Fruit fly (Drosophila melanogaster) whole organism, embryonic: ENCODE results near the gene waw.

Experiments
- Aef1 ChIP-seq: fragments of 200-800 bp; sonication (Bioruptor generic); IDR thresholded peaks from 3 replicates; pipeline ENCODE4 v1.3.6; 2022; ENCODE audit warnings: missing biosample characterization, missing genetic modification characterization
- CG10267 ChIP-seq: fragments of 200-800 bp; sonication (Bioruptor generic); optimal IDR thresholded peaks from 2 replicates; lab custom pipeline; 2018; ENCODE audit warnings: missing biosample characterization, mild to moderate bottlenecking, missing genetic modification characterization, moderate library complexity
- CG11456 ChIP-seq: fragments of 200-800 bp; sonication (Bioruptor generic); IDR thresholded peaks from 3 replicates; pipeline ENCODE4 v1.3.6; 2022; ENCODE audit warnings: missing biosample characterization, missing genetic modification characterization
- CG12659 ChIP-seq: fragments of 200-800 bp; sonication (Bioruptor generic); optimal IDR thresholded peaks from 3 replicates; lab custom pipeline; 2017; ENCODE audit warnings: mild to moderate bottlenecking, missing biosample characterization, missing genetic modification reagents, missing genetic modification characterization
- CG13296 ChIP-seq: fragments of 200-800 bp; sonication (Bioruptor generic); optimal IDR thresholded peaks from 3 replicates; lab custom pipeline; 2018; ENCODE audit warnings: missing biosample characterization, mild to moderate bottlenecking, missing genetic modification characterization
- CG13424 ChIP-seq: fragments of 200-800 bp; sonication (Bioruptor generic); optimal IDR thresholded peaks from 2 replicates; lab custom pipeline; 2019; ENCODE audit warnings: missing biosample characterization, mild to moderate bottlenecking, missing genetic modification characterization, moderate library complexity
- CG13894 ChIP-seq: fragments of 200-800 bp; sonication (Bioruptor generic); optimal IDR thresholded peaks from 3 replicates; lab custom pipeline; 2018; ENCODE audit warnings: missing biosample characterization, mild to moderate bottlenecking, missing genetic modification characterization, moderate library complexity
- CG14014 ChIP-seq: fragments of 200-800 bp; sonication (Bioruptor generic); IDR thresholded peaks from 2 replicates; pipeline ENCODE4 v1.3.6; 2022; ENCODE audit warnings: missing biosample characterization, missing genetic modification characterization
- CG14710 ChIP-seq: fragments of 200-800 bp; sonication (Bioruptor generic); optimal IDR thresholded peaks from 3 replicates; lab custom pipeline; 2019; ENCODE audit warnings: missing biosample characterization, mild to moderate bottlenecking, missing genetic modification characterization, moderate library complexity
- CG17186 ChIP-seq: fragments of 200-800 bp; sonication (Bioruptor generic); optimal IDR thresholded peaks from 3 replicates; lab custom pipeline; 2017; ENCODE audit warnings: missing biosample characterization, missing genetic modification reagents, missing genetic modification characterization
- CG17359 ChIP-seq: fragments of 200-800 bp; sonication (Bioruptor generic); optimal IDR thresholded peaks from 3 replicates; lab custom pipeline; 2018; ENCODE audit warnings: missing biosample characterization, mild to moderate bottlenecking, missing genetic modification characterization, moderate library complexity
- CG17829 ChIP-seq: fragments of 200-800 bp; optimal IDR thresholded peaks from 2 replicates; lab custom pipeline; 2019; ENCODE audit warnings: missing biosample characterization, mild to moderate bottlenecking, missing genetic modification characterization, moderate library complexity
- CG18011 ChIP-seq: fragments of 200-800 bp; sonication (Bioruptor generic); optimal IDR thresholded peaks from 2 replicates; lab custom pipeline; 2017; ENCODE audit warnings: missing biosample characterization, missing genetic modification characterization, mild to moderate bottlenecking, moderate library complexity, missing genotype
- CG18476 ChIP-seq: fragments of 200-800 bp; sonication (Bioruptor generic); optimal IDR thresholded peaks from 2 replicates; lab custom pipeline; 2016; ENCODE audit warnings: missing biosample characterization, mild to moderate bottlenecking, missing genetic modification characterization
- CG30403 ChIP-seq: fragments of 200-800 bp; sonication (Bioruptor generic); optimal IDR thresholded peaks from 3 replicates; lab custom pipeline; 2016; ENCODE audit warnings: missing biosample characterization, missing genetic modification characterization
- CG31224 ChIP-seq: fragments of 200-800 bp; sonication (Bioruptor generic); IDR thresholded peaks from 2 replicates; pipeline ENCODE4 v1.3.6; 2022; ENCODE audit warnings: missing biosample characterization, missing genetic modification characterization
- CG4424 ChIP-seq: fragments of 200-800 bp; sonication (Bioruptor generic); optimal IDR thresholded peaks from 3 replicates; lab custom pipeline; 2016; ENCODE audit warnings: missing biosample characterization, missing genetic modification characterization
- CG6689 ChIP-seq: fragments of 200-800 bp; sonication (Bioruptor generic); IDR thresholded peaks from 2 replicates; pipeline ENCODE4 v1.3.6; 2022; ENCODE audit warnings: missing biosample characterization, missing genetic modification characterization
- CG9215 ChIP-seq: fragments of 200-800 bp; sonication (Bioruptor generic); IDR thresholded peaks from 2 replicates; pipeline ENCODE4 v1.3.6; 2022; ENCODE audit warnings: missing biosample characterization, missing genetic modification characterization
- CG9727 ChIP-seq: fragments of 200-800 bp; sonication (Bioruptor generic); optimal IDR thresholded peaks from 3 replicates; lab custom pipeline; 2017; ENCODE audit warnings: missing biosample characterization, mild to moderate bottlenecking, missing genetic modification characterization
- D19B ChIP-seq: fragments of 200-800 bp; sonication (Bioruptor generic); optimal IDR thresholded peaks from 2 replicates; lab custom pipeline; 2017; ENCODE audit warnings: missing biosample characterization, mild to moderate bottlenecking, missing genetic modification characterization
- Fer2 ChIP-seq: fragments of 200-800 bp; sonication (Bioruptor generic); optimal IDR thresholded peaks from 2 replicates; lab custom pipeline; 2018; ENCODE audit warnings: missing biosample characterization, mild to moderate bottlenecking, missing genetic modification characterization, moderate library complexity
- Fer3 ChIP-seq: fragments of 200-800 bp; sonication (Bioruptor generic); optimal IDR thresholded peaks from 2 replicates; lab custom pipeline; 2018; ENCODE audit warnings: missing biosample characterization, mild to moderate bottlenecking, missing genetic modification characterization, moderate library complexity
- HHEX ChIP-seq: fragments of 200-800 bp; sonication (Bioruptor generic); optimal IDR thresholded peaks from 3 replicates; lab custom pipeline; 2017; ENCODE audit warnings: missing biosample characterization, mild to moderate bottlenecking, missing genetic modification characterization, missing genetic modification reagents
- HmgD ChIP-seq: fragments of 200-800 bp; sonication (Bioruptor generic); optimal IDR thresholded peaks from 3 replicates; lab custom pipeline; 2016; ENCODE audit warnings: missing biosample characterization, missing genetic modification characterization
- Hsf ChIP-seq: fragments of 200-800 bp; sonication (Bioruptor generic); optimal IDR thresholded peaks from 3 replicates; lab custom pipeline; 2016; ENCODE audit warnings: missing biosample characterization, missing genetic modification characterization
- Max ChIP-seq: fragments of 200-800 bp; sonication (Bioruptor generic); optimal IDR thresholded peaks from 2 replicates; lab custom pipeline; 2016; ENCODE audit warnings: missing biosample characterization, mild to moderate bottlenecking, missing genetic modification characterization
- Meics ChIP-seq: fragments of 200-800 bp; sonication (Bioruptor generic); optimal IDR thresholded peaks from 2 replicates; lab custom pipeline; 2017; ENCODE audit warnings: missing biosample characterization, mild to moderate bottlenecking, missing genetic modification characterization
- NC2α ChIP-seq: fragments of 200-800 bp; sonication (Bioruptor generic); optimal IDR thresholded peaks from 2 replicates; lab custom pipeline; 2016; ENCODE audit warnings: missing biosample characterization, missing genetic modification characterization
- Rfx ChIP-seq: fragments of 200-800 bp; sonication (Bioruptor generic); IDR thresholded peaks from 2 replicates; pipeline ENCODE4 v1.3.6; 2022; ENCODE audit warnings: missing biosample characterization, missing genetic modification characterization
- al ChIP-seq: fragments of 200-800 bp; sonication (Bioruptor generic); IDR thresholded peaks from 2 replicates; pipeline ENCODE4 v1.3.6; 2022; ENCODE audit warnings: missing biosample characterization, missing genetic modification characterization
- caup ChIP-seq: fragments of 200-800 bp; sonication (Bioruptor generic); optimal IDR thresholded peaks from 3 replicates; lab custom pipeline; 2017; ENCODE audit warnings: missing biosample characterization, mild to moderate bottlenecking, missing genetic modification characterization, moderate library complexity; ENCODE audit not compliant: severe bottlenecking
- chm ChIP-seq: fragments of 200-800 bp; sonication (Bioruptor generic); IDR thresholded peaks from 2 replicates; pipeline ENCODE4 v1.3.6; 2022; ENCODE audit warnings: missing biosample characterization, missing genetic modification characterization
- en ChIP-seq: fragments of 200-800 bp; sonication (Bioruptor generic); optimal IDR thresholded peaks from 2 replicates; lab custom pipeline; 2016; ENCODE audit warnings: missing biosample characterization, missing genetic modification characterization
- ewg ChIP-seq: fragments of 200-800 bp; sonication (Bioruptor generic); optimal IDR thresholded peaks from 3 replicates; lab custom pipeline; 2017; ENCODE audit warnings: mild to moderate bottlenecking, missing biosample characterization, missing genetic modification reagents, missing genetic modification characterization
- exex ChIP-seq: fragments of 200-800 bp; sonication (Bioruptor generic); optimal IDR thresholded peaks from 4 replicates; lab custom pipeline; 2018; ENCODE audit warnings: missing biosample characterization, mild to moderate bottlenecking, missing genetic modification characterization, moderate library complexity
- fd64A ChIP-seq: fragments of 200-800 bp; sonication (Bioruptor generic); optimal IDR thresholded peaks from 3 replicates; lab custom pipeline; 2018; ENCODE audit warnings: missing biosample characterization, mild to moderate bottlenecking, missing genetic modification characterization
- ftz-f1 ChIP-seq: fragments of 200-800 bp; sonication (Bioruptor generic); optimal IDR thresholded peaks from 2 replicates; lab custom pipeline; 2016; ENCODE audit warnings: missing biosample characterization, missing genetic modification characterization
- kah ChIP-seq: fragments of 200-800 bp; sonication (Bioruptor generic); optimal IDR thresholded peaks from 2 replicates; lab custom pipeline; 2018; ENCODE audit warnings: missing biosample characterization, mild to moderate bottlenecking, missing genetic modification characterization
- knrl ChIP-seq: fragments of 200-800 bp; sonication (Bioruptor generic); IDR thresholded peaks from 3 replicates; pipeline ENCODE4 v1.3.6; 2022; ENCODE audit warnings: missing biosample characterization, missing genetic modification characterization; ENCODE audit not compliant: partially characterized antibody
- lmd ChIP-seq: fragments of 200-800 bp; sonication (Bioruptor generic); IDR thresholded peaks from 2 replicates; pipeline ENCODE4 v1.3.6; 2022; ENCODE audit warnings: missing biosample characterization, missing genetic modification characterization
- mirr ChIP-seq: fragments of 200-800 bp; sonication (Bioruptor generic); optimal IDR thresholded peaks from 3 replicates; lab custom pipeline; 2018; ENCODE audit warnings: missing biosample characterization, mild to moderate bottlenecking, missing genetic modification characterization
- pfk ChIP-seq: fragments of 200-800 bp; sonication (Bioruptor generic); optimal IDR thresholded peaks from 2 replicates; lab custom pipeline; 2018; ENCODE audit warnings: missing biosample characterization, mild to moderate bottlenecking, missing genetic modification characterization, moderate library complexity
- pum ChIP-seq: fragments of 200-800 bp; sonication (Bioruptor generic); optimal IDR thresholded peaks from 2 replicates; lab custom pipeline; 2016; ENCODE audit warnings: missing biosample characterization, missing genetic modification characterization
- rib ChIP-seq: fragments of 200-800 bp; sonication (Bioruptor generic); IDR thresholded peaks from 2 replicates; pipeline ENCODE4 v1.3.6; 2022; ENCODE audit warnings: missing biosample characterization, missing genetic modification characterization
- row ChIP-seq: fragments of 200-800 bp; sonication (Bioruptor generic); IDR thresholded peaks from 3 replicates; pipeline ENCODE4 v1.3.6; 2022; ENCODE audit warnings: missing biosample characterization, missing genetic modification characterization
- scrt ChIP-seq: fragments of 200-800 bp; sonication (Bioruptor generic); optimal IDR thresholded peaks from 2 replicates; lab custom pipeline; 2018; ENCODE audit warnings: missing biosample characterization, mild to moderate bottlenecking, missing genetic modification characterization, moderate library complexity
- slbo ChIP-seq: fragments of 200-800 bp; sonication (Bioruptor generic); IDR thresholded peaks from 2 replicates; pipeline ENCODE4 v1.3.6; 2022; ENCODE audit warnings: missing biosample characterization, missing genetic modification characterization
- sob ChIP-seq: fragments of 200-800 bp; sonication (Bioruptor generic); IDR thresholded peaks from 2 replicates; pipeline ENCODE4 v1.3.6; 2022; ENCODE audit warnings: missing biosample characterization, missing genetic modification characterization

The waw gene

DNA sequence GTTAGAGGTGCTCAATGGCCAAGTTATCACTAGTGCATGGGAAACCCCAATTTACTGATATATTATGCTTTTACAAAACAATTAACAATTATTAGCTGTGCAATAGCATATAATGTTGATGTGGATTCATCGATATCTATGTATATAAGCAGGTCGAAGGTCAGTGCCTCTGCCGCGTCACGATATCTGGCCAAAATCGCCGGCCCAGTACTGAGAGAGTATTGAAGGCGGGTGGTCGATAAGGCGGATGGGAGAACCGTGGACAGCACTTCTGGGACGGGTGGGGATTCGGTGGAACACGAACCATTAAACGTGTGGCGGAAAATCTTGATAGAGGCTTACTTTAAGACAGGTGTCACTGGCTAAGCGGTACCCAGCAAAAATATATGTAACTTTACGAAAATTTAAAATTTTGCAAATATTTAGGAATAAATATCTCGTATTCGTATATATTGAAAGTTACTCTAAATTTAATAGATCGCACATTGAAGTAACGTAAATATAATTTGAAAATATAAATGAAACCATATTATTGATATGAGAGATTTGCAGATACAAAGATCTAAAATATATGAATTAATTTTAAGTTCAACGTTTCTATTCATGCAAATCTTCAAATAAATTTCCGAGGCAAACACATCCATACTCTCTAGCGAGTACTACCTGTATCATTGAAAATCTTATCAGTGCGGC, 40.4 kb upstream of the waw start (continued):
- peak; percentile 51 for TF ChIP-seq CG13894 (tag; lab: Kevin White, UChicago)
- peak; percentile 44 for TF ChIP-seq Fer2
- peak; percentile 65 for TF ChIP-seq HHEX (GFP tag; lab: Kevin White, UChicago)
- TF ChIP-seq NC2α (GFP tag; lab: Kevin White, UChicago), result no peak
- TF ChIP-seq Max, result peak; percentile 31
- no peak for TF ChIP-seq CG14014
- no peak for TF ChIP-seq CG18011 (GFP tag; lab: Kevin White, UChicago)
- TF ChIP-seq Rfx (GFP tag; lab: Robert Waterston, UW), result peak; percentile 47
- no peak for TF ChIP-seq Hsf
- peak; percentile 46 for TF ChIP-seq CG6689 (GFP tag; lab: Robert Waterston, UW)
- TF ChIP-seq CG10267 (tag; lab: Kevin White, UChicago), result peak; percentile 56
- TF ChIP-seq exex (tag; lab: Kevin White, UChicago), result peak; percentile 67
- TF ChIP-seq HmgD, result no peak
- no peak for TF ChIP-seq CG11456 (GFP tag; lab: Robert Waterston, UW)
- TF ChIP-seq pfk, result peak; percentile 82
- peak; percentile 65 for TF ChIP-seq CG17359 (tag; lab: Kevin White, UChicago)
- no peak for TF ChIP-seq fd64A (GFP tag; lab: Kevin White, UChicago)
- peak; percentile 16 for TF ChIP-seq ftz-f1 (GFP tag; lab: Kevin White, UChicago)
- peak; percentile 82 for TF ChIP-seq CG13296 (GFP tag; lab: Kevin White, UChicago)
- peak; percentile 54 for TF ChIP-seq lmd (GFP tag; lab: Robert Waterston, UW)
- TF ChIP-seq CG12659 (GFP tag; lab: Kevin White, UChicago), result no peak
- TF ChIP-seq CG9215 (GFP tag; lab: Robert Waterston, UW), result peak; percentile 53
- TF ChIP-seq scrt (GFP tag; lab: Kevin White, UChicago), result peak; percentile 56
- TF ChIP-seq sob (GFP tag; lab: Robert Waterston, UW), result 0 out of 2 replicates have a peak, but pooled peaks have one; percentile 46
- peak; percentile 46 for TF ChIP-seq CG18476 (GFP tag; lab: Kevin White, UChicago)
- TF ChIP-seq ewg (GFP tag; lab: Kevin White, UChicago), result no peak
- TF ChIP-seq D19B, result peak; percentile 50
- TF ChIP-seq chm, result no peak
- peak; percentile 20 for TF ChIP-seq kah (GFP tag; lab: Kevin White, UChicago)
- peak; percentile 27; the same call in 1 of the 2 replicates for TF ChIP-seq slbo (GFP tag; lab: Robert Waterston, UW)
- TF ChIP-seq Aef1 (GFP tag; lab: Robert Waterston, UW), result 0 out of 3 replicates have a peak, but pooled peaks have one; percentile 27
- peak; percentile 46 for TF ChIP-seq caup (GFP tag; lab: Kevin White, UChicago)
- peak; percentile 56 for TF ChIP-seq CG17829 (tag; lab: Kevin White, UChicago)
- peak; percentile 82 for TF ChIP-seq Meics (GFP tag; lab: Kevin White, UChicago)
- TF ChIP-seq CG9727 (GFP tag; lab: Kevin White, UChicago), result peak; percentile 15
- TF ChIP-seq knrl (GFP tag; lab: Robert Waterston, UW), result no peak
- peak; percentile 79 for TF ChIP-seq CG13424 (tag; lab: Kevin White, UChicago)
- 0 out of 2 replicates have a peak, but pooled peaks have one; percentile 24 for TF ChIP-seq CG31224 (GFP tag; lab: Robert Waterston, UW)
- peak; percentile 13 for TF ChIP-seq pum (GFP tag; lab: Kevin White, UChicago)
- TF ChIP-seq mirr (GFP tag; lab: Kevin White, UChicago), result peak; percentile 39
- TF ChIP-seq row (GFP tag; lab: Robert Waterston, UW), result peak; percentile 46; the same call in 2 of the 3 replicates
- TF ChIP-seq Fer3 (tag; lab: Kevin White, UChicago), result peak; percentile 61
- peak; percentile 49 for TF ChIP-seq CG14710 (tag; lab: Kevin White, UChicago)
- no peak for TF ChIP-seq en
- TF ChIP-seq CG4424 (GFP tag; lab: Kevin White, UChicago), result peak; percentile 51
- peak; percentile 7; the same call in 1 of the 2 replicates for TF ChIP-seq al
- no peak for TF ChIP-seq CG17186
- TF ChIP-seq CG30403, result peak; percentile 12
- TF ChIP-seq rib, result 0 out of 2 replicates have a peak, but pooled peaks have one; percentile 14
